Worm (Caenorhabditis elegans) whole organism, L1 larva: Measurements from ENCODE around the gene crn-6.

Source experiments
- C04F5.9 ChIP-seq: sonication (generic microtip); optimal IDR thresholded peaks from 2 replicates; lab custom pipeline; 2016; ENCODE audit warnings: missing genetic modification characterization, missing compliant biosample characterization
- Y116A8C.19 ChIP-seq: sonication (generic microtip); optimal IDR thresholded peaks from 2 replicates; lab custom pipeline; 2016; ENCODE audit warnings: missing compliant biosample characterization, missing genetic modification characterization, borderline replicate concordance
- aha-1 ChIP-seq: fragments of 150-350 bp; optimal IDR thresholded peaks from 2 replicates; lab custom pipeline; 2014; ENCODE audit warnings: missing biosample characterization, missing genetic modification characterization
- aly-2 ChIP-seq: fragments of 150-350 bp; optimal IDR thresholded peaks from 2 replicates; lab custom pipeline; 2014; ENCODE audit warnings: missing biosample characterization, missing genetic modification characterization
- ama-1 ChIP-seq: fragments of 150-350 bp; optimal IDR thresholded peaks from 2 replicates; lab custom pipeline; 2014
- ceh-82 ChIP-seq, 3 experiments: fragments of 150-350 bp in 1 of 3; sonication (generic microtip) in 2 of 3; optimal IDR thresholded peaks; 2 replicates each; lab custom pipeline; 2014 to 2017; ENCODE audit warnings: missing biosample characterization in 3 of 3, missing genetic modification characterization in 3 of 3
- dpl-1 ChIP-seq, 3 experiments: fragments of 150-350 bp in 2 of 3; sonication (generic microtip) in 1 of 3; optimal IDR thresholded peaks; 2 replicates each; lab custom pipeline; 2014 to 2017; ENCODE audit warnings: missing biosample characterization in 3 of 3, missing genetic modification characterization in 3 of 3, missing genetic modification reagents in 3 of 3
- efl-1 ChIP-seq, 4 experiments: fragments of 150-350 bp; optimal IDR thresholded peaks in 3 of 4; peaks in 1 of 4; 1 replicate in 1 of 4; 2 replicates in 3 of 4; lab custom pipeline; 2014; ENCODE audit warnings: missing biosample characterization in 2 of 4, missing genetic modification characterization in 2 of 4, missing genetic modification reagents in 2 of 4
- efl-3 ChIP-seq: fragments of 200-800 bp; sonication (Bioruptor generic); optimal IDR thresholded peaks from 2 replicates; lab custom pipeline; 2018; ENCODE audit warnings: mild to moderate bottlenecking, missing genetic modification characterization, missing compliant biosample characterization
- egl-13 ChIP-seq: sonication (generic microtip); optimal IDR thresholded peaks from 2 replicates; lab custom pipeline; 2016; ENCODE audit warnings: missing genotype, missing genetic modification reagents, missing genetic modification characterization, missing compliant biosample characterization
- elt-2 ChIP-seq: sonication (generic microtip); optimal IDR thresholded peaks from 2 replicates; lab custom pipeline; 2016; ENCODE audit warnings: missing genetic modification characterization, mild to moderate bottlenecking, inconsistent platforms, missing compliant biosample characterization, missing genetic modification reagents
- fkh-4 ChIP-seq: sonication (generic microtip); optimal IDR thresholded peaks from 2 replicates; lab custom pipeline; 2016; ENCODE audit warnings: missing compliant biosample characterization, missing genetic modification characterization, borderline replicate concordance
- fkh-8 ChIP-seq: sonication (generic microtip); optimal IDR thresholded peaks from 2 replicates; lab custom pipeline; 2016; ENCODE audit warnings: mild to moderate bottlenecking, missing genetic modification characterization, missing compliant biosample characterization
- fos-1 ChIP-seq: fragments of 150-350 bp; optimal IDR thresholded peaks from 2 replicates; lab custom pipeline; 2014; ENCODE audit warnings: missing biosample characterization, missing genetic modification characterization
- grh-1 ChIP-seq: fragments of 200-800 bp; sonication (Bioruptor generic); IDR thresholded peaks from 2 replicates; pipeline ENCODE4 v1.3.6; 2022; ENCODE audit warnings: missing genetic modification reagents, missing genetic modification characterization, missing compliant biosample characterization
- hlh-17 ChIP-seq: fragments of 200-800 bp; sonication (Bioruptor generic); optimal IDR thresholded peaks from 2 replicates; lab custom pipeline; 2018; ENCODE audit warnings: missing genetic modification characterization, mild to moderate bottlenecking, missing compliant biosample characterization, moderate library complexity, borderline replicate concordance
- jun-1 ChIP-seq: fragments of 150-350 bp; optimal IDR thresholded peaks from 2 replicates; lab custom pipeline; 2014; ENCODE audit warnings: missing biosample characterization, missing genetic modification reagents, missing genetic modification characterization
- lin-13 ChIP-seq: fragments of 150-350 bp; optimal IDR thresholded peaks from 2 replicates; lab custom pipeline; 2014; ENCODE audit warnings: missing biosample characterization, missing genetic modification reagents, missing genetic modification characterization
- lin-14 ChIP-seq: fragments of 200-800 bp; sonication (Bioruptor generic); optimal IDR thresholded peaks from 2 replicates; lab custom pipeline; 2018; ENCODE audit warnings: mild to moderate bottlenecking, missing genetic modification characterization, moderate library complexity, missing compliant biosample characterization
- lin-15B ChIP-seq: fragments of 150-350 bp; sonication (generic microtip); optimal IDR thresholded peaks from 3 replicates; lab custom pipeline; 2014; ENCODE audit warnings: missing biosample characterization, missing genetic modification characterization
- lin-35 ChIP-seq, 2 experiments: fragments of 150-350 bp; optimal IDR thresholded peaks; 2 replicates each; lab custom pipeline; 2014; ENCODE audit warnings: missing biosample characterization in 2 of 2, missing genetic modification characterization in 2 of 2, missing genetic modification reagents in 2 of 2
- lsy-2 ChIP-seq, 2 experiments: fragments of 150-350 bp; optimal IDR thresholded peaks; 2 replicates each; lab custom pipeline; 2014; ENCODE audit warnings: missing biosample characterization in 2 of 2, missing genetic modification characterization in 2 of 2
- mdl-1 ChIP-seq, 2 experiments: fragments of 150-350 bp; optimal IDR thresholded peaks; 2 replicates each; lab custom pipeline; 2014 to 2017; ENCODE audit warnings: missing biosample characterization in 2 of 2, missing genetic modification characterization in 2 of 2, inconsistent platforms in 1 of 2
- mep-1 ChIP-seq: fragments of 150-350 bp; optimal IDR thresholded peaks from 2 replicates; lab custom pipeline; 2014; ENCODE audit warnings: missing biosample characterization, missing genetic modification characterization
- nhr-11 ChIP-seq: fragments of 150-350 bp; optimal IDR thresholded peaks from 2 replicates; lab custom pipeline; 2014; ENCODE audit warnings: missing biosample characterization, missing genetic modification characterization
- nhr-12 ChIP-seq: sonication (generic microtip); optimal IDR thresholded peaks from 2 replicates; lab custom pipeline; 2017; ENCODE audit warnings: missing biosample characterization, missing genetic modification characterization
- nhr-20 ChIP-seq: sonication (generic microtip); optimal IDR thresholded peaks from 2 replicates; lab custom pipeline; 2016; ENCODE audit warnings: mild to moderate bottlenecking, missing genetic modification characterization, missing compliant biosample characterization
- nhr-76 ChIP-seq: sonication (generic microtip); optimal IDR thresholded peaks from 2 replicates; lab custom pipeline; 2017; ENCODE audit warnings: missing biosample characterization, missing genetic modification characterization
- nhr-77 ChIP-seq: fragments of 150-350 bp; optimal IDR thresholded peaks from 2 replicates; lab custom pipeline; 2014; ENCODE audit warnings: missing biosample characterization, missing genetic modification characterization
- nhr-90 ChIP-seq: sonication (generic microtip); optimal IDR thresholded peaks from 2 replicates; lab custom pipeline; 2016; ENCODE audit warnings: mild to moderate bottlenecking, missing genetic modification characterization, missing compliant biosample characterization; ENCODE audit not compliant: poor library complexity
- pag-3 ChIP-seq: sonication (generic microtip); optimal IDR thresholded peaks from 2 replicates; lab custom pipeline; 2017; ENCODE audit warnings: missing genetic modification characterization, mild to moderate bottlenecking, missing compliant biosample characterization, antibody characterized with exemption, borderline replicate concordance; ENCODE audit not compliant: insufficient read depth
- pax-3 ChIP-seq: fragments of 200-800 bp; sonication (Bioruptor generic); optimal IDR thresholded peaks from 2 replicates; lab custom pipeline; 2018; ENCODE audit warnings: mild to moderate bottlenecking, missing genetic modification characterization, moderate library complexity, missing compliant biosample characterization
- pqm-1 ChIP-seq: sonication (generic microtip); optimal IDR thresholded peaks from 3 replicates; lab custom pipeline; 2017; ENCODE audit warnings: missing biosample characterization, missing genetic modification characterization
- snpc-4 ChIP-seq: fragments of 150-350 bp; optimal IDR thresholded peaks from 2 replicates; lab custom pipeline; 2014; ENCODE audit warnings: missing biosample characterization, missing genetic modification characterization
- snu-23 ChIP-seq: sonication (generic microtip); optimal IDR thresholded peaks from 2 replicates; lab custom pipeline; 2016; ENCODE audit warnings: missing genetic modification characterization, missing compliant biosample characterization
- sup-37 ChIP-seq: fragments of 200-800 bp; sonication (Bioruptor generic); optimal IDR thresholded peaks from 2 replicates; lab custom pipeline; 2018; ENCODE audit warnings: mild to moderate bottlenecking, missing genetic modification characterization, missing compliant biosample characterization
- unc-62 ChIP-seq: fragments of 150-350 bp; optimal IDR thresholded peaks from 2 replicates; lab custom pipeline; 2014; ENCODE audit warnings: missing biosample characterization, missing genetic modification reagents, missing genetic modification characterization
- zag-1 ChIP-seq: fragments of 150-350 bp; optimal IDR thresholded peaks from 2 replicates; lab custom pipeline; 2014; ENCODE audit warnings: missing biosample characterization, missing genetic modification characterization
- zip-4 ChIP-seq: fragments of 200-800 bp; sonication (Bioruptor generic); optimal IDR thresholded peaks from 2 replicates; lab custom pipeline; 2018; ENCODE audit warnings: mild to moderate bottlenecking, missing genetic modification characterization, moderate library complexity, missing compliant biosample characterization

Gene crn-6

DNA sequence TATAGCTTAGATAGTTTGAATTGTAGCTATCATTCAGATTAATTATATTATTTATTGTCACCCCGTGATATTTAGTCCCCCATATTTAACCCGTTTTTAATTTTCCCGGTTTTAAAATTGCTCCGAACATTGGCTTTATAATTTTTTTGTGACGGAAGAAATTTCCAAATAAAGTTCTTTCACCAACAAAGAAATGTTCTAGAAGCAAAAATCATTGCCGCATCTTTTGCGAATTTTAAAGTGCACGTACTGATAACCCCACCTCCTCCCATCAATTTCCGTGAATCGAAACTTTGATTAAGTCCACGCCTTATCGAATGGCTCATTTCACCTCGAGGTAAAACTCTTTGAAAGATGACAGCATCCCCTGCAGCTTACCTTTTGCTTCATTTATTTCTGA lies 42.3 kb upstream of the crn-6 start, which contains the start of gene C40H1.7:
Gene C40H1.7, plus strand, starts transcription at position 301 of the 400 bp plus-strand sequence.
- no peak for TF ChIP-seq efl-3 (GFP tag; lab: Kevin White, UChicago)
- TF ChIP-seq Y116A8C.19: no peak
- TF ChIP-seq hlh-17 (GFP tag; lab: Kevin White, UChicago): no peak
- no peak for TF ChIP-seq aha-1 (tag; lab: Kevin White, UChicago)
- TF ChIP-seq ama-1: no peak
- TF ChIP-seq lsy-2 (tag; optimal IDR thresholded peaks at IDR 0.05; lab: Kevin White, UChicago): no peak
- no peak for TF ChIP-seq fkh-8 (tag; lab: Kevin White, UChicago)
- no peak for TF ChIP-seq fkh-4
- no peak for TF ChIP-seq pag-3
- no peak for TF ChIP-seq sup-37 (GFP tag; lab: Kevin White, UChicago)
- TF ChIP-seq snu-23 (GFP tag; lab: Kevin White, UChicago): no peak
- no peak for TF ChIP-seq ceh-82 (tag; optimal IDR thresholded peaks at IDR 0.05; lab: Kevin White, UChicago)
- no peak for TF ChIP-seq zag-1
- no peak for TF ChIP-seq efl-1 (optimal IDR thresholded peaks at IDR 0.05; lab: Kevin White, UChicago)
- no peak for TF ChIP-seq efl-1 (GFP tag; optimal IDR thresholded peaks at IDR 0.05 in 1 of 2; lab: Kevin White, UChicago)

DNA sequence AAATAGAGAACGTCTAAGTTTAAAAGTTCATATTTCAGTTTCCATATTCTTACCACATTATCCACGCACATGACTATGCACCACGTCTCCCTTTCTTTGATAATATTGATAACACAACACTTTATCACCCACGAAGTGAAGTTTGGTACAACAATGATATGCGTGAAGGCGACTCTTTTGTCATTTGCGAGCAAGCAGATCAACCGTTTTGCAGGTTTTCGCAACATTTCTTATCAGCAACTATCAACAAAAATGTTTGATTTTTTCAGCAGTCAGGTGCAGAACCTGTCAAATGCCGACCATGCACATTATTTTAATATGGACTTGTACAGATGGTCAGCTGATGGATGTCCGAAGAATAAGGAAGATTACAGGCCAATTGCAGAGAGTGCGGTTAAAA lies 40.5 kb upstream of the crn-6 start:
- TF ChIP-seq zip-4 (GFP tag; lab: Kevin White, UChicago) (no peak), nhr-20 (tag; lab: Kevin White, UChicago) (peak; percentile 15), lin-15B (tag; lab: Kevin White, UChicago) (no peak), fkh-8 (tag; lab: Kevin White, UChicago) (no peak), nhr-77 (tag; lab: Kevin White, UChicago) (no peak), jun-1 (tag; lab: Kevin White, UChicago) (no peak), elt-2 (tag; lab: Kevin White, UChicago) (peak; percentile 96), nhr-12 (tag; lab: Kevin White, UChicago) (no peak), aly-2 (tag; lab: Kevin White, UChicago) (no peak), lin-35 (GFP tag; optimal IDR thresholded peaks at IDR 0.05; lab: Kevin White, UChicago) (peak in 1 of 2 experiments; percentile 46), egl-13 (tag; lab: Kevin White, UChicago) (peak; percentile 30), lin-14 (GFP tag; lab: Kevin White, UChicago) (peak; percentile 28), nhr-11 (tag; lab: Kevin White, UChicago) (no peak), lin-13 (no peak), pax-3 (tag; lab: Kevin White, UChicago) (no peak), mep-1 (tag; lab: Kevin White, UChicago) (no peak), pag-3 (no peak), pqm-1 (tag; lab: Kevin White, UChicago) (peak; percentile 46), unc-62 (GFP tag; lab: Kevin White, UChicago) (no peak), snpc-4 (tag; lab: Kevin White, UChicago) (no peak), fos-1 (tag; lab: Kevin White, UChicago) (no peak), dpl-1 (GFP tag; optimal IDR thresholded peaks at IDR 0.05; lab: Kevin White, UChicago) (no peak), nhr-90 (tag; lab: Kevin White, UChicago) (peak; percentile 37), nhr-76 (tag; lab: Kevin White, UChicago) (no peak), mdl-1 (tag; optimal IDR thresholded peaks at IDR 0.05; lab: Kevin White, UChicago) (peak in 1 of 2 experiments; percentile 40), grh-1 (no peak), C04F5.9 (tag; lab: Kevin White, UChicago) (no peak), lsy-2 (tag; optimal IDR thresholded peaks at IDR 0.05; lab: Kevin White, UChicago) (no peak)

DNA sequence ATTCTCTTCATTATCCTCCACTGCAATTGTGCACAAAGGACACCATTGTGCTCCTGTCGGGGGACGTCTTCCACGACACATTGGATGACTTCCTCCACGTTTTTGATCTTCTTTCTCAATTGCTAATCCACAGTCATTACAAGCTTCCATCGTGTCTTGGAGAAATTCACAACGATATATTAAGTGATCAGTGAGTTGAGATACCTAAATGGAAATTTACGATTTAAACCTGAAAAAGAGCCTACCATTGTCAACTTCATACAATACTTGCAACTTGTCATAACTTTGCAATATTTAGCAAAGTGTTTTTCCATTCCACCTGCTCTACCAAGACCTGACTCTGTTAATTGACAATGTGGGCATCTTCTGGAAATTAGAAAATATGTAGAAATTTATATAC lies 39.2 kb upstream of the crn-6 start:
- no peak for TF ChIP-seq ama-1
